Fruit fly (Drosophila melanogaster) S2 (cell line): Measurements from ENCODE around the gene CG9184.

ENCODE experiments used
- CG8478 ChIP-seq: fragments of >200 bp; optimal IDR thresholded peaks from 2 replicates; lab custom pipeline; 2018
- CTCF ChIP-seq, 2 experiments: fragments of >200 bp; optimal IDR thresholded peaks; 2 replicates each; lab custom pipeline; 2018

Gene CG9184

dm6 chr3L:1346956-1347587, 24.5 kb upstream of the CG9184 start:
- no peak for TF ChIP-seq CG8478 (lab: Kevin White, UChicago)
- no peak for TF ChIP-seq CTCF (optimal IDR thresholded peaks at IDR 0.05; lab: Kevin White, UChicago)

dm6 chr3L:1342133-1342580, 19.6 kb upstream of the CG9184 start, which contains the start of gene indra:
Gene indra, minus strand, starts transcription at chr3L:1342403.
- TF ChIP-seq CTCF (optimal IDR thresholded peaks at IDR 0.05; lab: Kevin White, UChicago) (no peak), CG8478 (lab: Kevin White, UChicago) (no peak)

dm6 chr3L:1335989-1336961, 13.7 kb upstream of the CG9184 start:
- TF ChIP-seq CG8478 (lab: Kevin White, UChicago) (no peak), CTCF (optimal IDR thresholded peaks at IDR 0.05; lab: Kevin White, UChicago) (no peak)

- TF ChIP-seq CTCF (optimal IDR thresholded peaks at IDR 0.05; lab: Kevin White, UChicago) = no peak
- no peak for TF ChIP-seq CG8478 (lab: Kevin White, UChicago)
These were observed 12.8 kb upstream of the CG9184 start for dm6 chr3L:1335428-1335764.

dm6 chr3L:1334571-1335427, 12.2 kb upstream of the CG9184 start, which contains the start of the genes Hmbs and CG2211:
Gene Hmbs, plus strand, starts transcription at chr3L:1334889.
Gene CG2211, minus strand, starts transcription at chr3L:1335359.
- TF ChIP-seq CTCF (optimal IDR thresholded peaks at IDR 0.05; lab: Kevin White, UChicago) (peak in 1 of 2 experiments; percentile 10), CG8478 (lab: Kevin White, UChicago) (no peak)

- TF ChIP-seq CG8478 (lab: Kevin White, UChicago) (no peak), CTCF (optimal IDR thresholded peaks at IDR 0.05; lab: Kevin White, UChicago) (no peak)
These were observed 10.4 kb upstream of the CG9184 start, which contains the start of gene msd5 for dm6 chr3L:1332973-1333372. Gene msd5, minus strand, starts transcription at chr3L:1333146.

- no peak for TF ChIP-seq CTCF (optimal IDR thresholded peaks at IDR 0.05; lab: Kevin White, UChicago)
- no peak for TF ChIP-seq CG8478 (lab: Kevin White, UChicago)
These were observed 8.9 kb upstream of the CG9184 start, which contains the start of gene msd1 for dm6 chr3L:1331542-1331941. Gene msd1, plus strand, starts transcription at chr3L:1331744.

- TF ChIP-seq CG8478 (lab: Kevin White, UChicago) (no peak), CTCF (optimal IDR thresholded peaks at IDR 0.05; lab: Kevin White, UChicago) (no peak)
These were observed 7.8 kb upstream of the CG9184 start for dm6 chr3L:1330420-1330819.

dm6 chr3L:1329724-1330123, 7.1 kb upstream of the CG9184 start, which contains the start of gene ND-ACP:
Gene ND-ACP, plus strand, starts transcription at chr3L:1329949.
- TF ChIP-seq CG8478 (lab: Kevin White, UChicago) = no peak
- TF ChIP-seq CTCF (optimal IDR thresholded peaks at IDR 0.05; lab: Kevin White, UChicago) = no peak

dm6 chr3L:1325626-1325937, 3.0 kb upstream of the CG9184 start:
- no peak for TF ChIP-seq CG8478 (lab: Kevin White, UChicago)
- TF ChIP-seq CTCF (optimal IDR thresholded peaks at IDR 0.05; lab: Kevin White, UChicago) = no peak

- TF ChIP-seq CG8478 (lab: Kevin White, UChicago) (no peak), CTCF (optimal IDR thresholded peaks at IDR 0.05; lab: Kevin White, UChicago) (no peak)
These were observed 2.4 kb upstream of the CG9184 start for dm6 chr3L:1324818-1325625.

- TF ChIP-seq CG8478 (lab: Kevin White, UChicago) (no peak), CTCF (optimal IDR thresholded peaks at IDR 0.05; lab: Kevin White, UChicago) (no peak)
These were observed 530 bp upstream of the CG9184 start for dm6 chr3L:1323136-1323535.

dm6 chr3L:1322159-1322558, 447 bp downstream of the CG9184 start:
- TF ChIP-seq CG8478 (lab: Kevin White, UChicago) (no peak), CTCF (optimal IDR thresholded peaks at IDR 0.05; lab: Kevin White, UChicago) (no peak)
